Fruit fly (Drosophila melanogaster) whole organism, prepupa: ENCODE data around the gene CG14131.

Source experiments
- Blimp-1 ChIP-seq: fragments of 200-800 bp; sonication (Bioruptor generic); optimal IDR thresholded peaks from 3 replicates; lab custom pipeline; 2017; ENCODE audit warnings: missing biosample characterization, missing genetic modification characterization, mild to moderate bottlenecking, moderate library complexity, missing genetic modification reagents
- CG10631 ChIP-seq: fragments of 200-800 bp; sonication (Bioruptor generic); optimal IDR thresholded peaks from 2 replicates; lab custom pipeline; 2016; ENCODE audit warnings: missing biosample characterization, missing genetic modification characterization
- CG11294 ChIP-seq: fragments of 200-800 bp; sonication (Bioruptor generic); IDR thresholded peaks from 2 replicates; pipeline ENCODE4 v1.3.6; 2022; ENCODE audit warnings: missing biosample characterization, missing genetic modification characterization
- CG11762 ChIP-seq: fragments of 200-800 bp; sonication (Bioruptor generic); optimal IDR thresholded peaks from 3 replicates; lab custom pipeline; 2016; ENCODE audit warnings: missing biosample characterization, missing genetic modification characterization; ENCODE audit not compliant: insufficient read depth
- CG15336 ChIP-seq: fragments of 200-800 bp; sonication (Bioruptor generic); IDR thresholded peaks from 2 replicates; pipeline ENCODE4 v1.3.6; 2022; ENCODE audit warnings: missing biosample characterization, missing genetic modification characterization
- CG1621 ChIP-seq: fragments of 200-800 bp; sonication (Bioruptor generic); optimal IDR thresholded peaks from 3 replicates; lab custom pipeline; 2018; ENCODE audit warnings: missing biosample characterization, mild to moderate bottlenecking, missing genetic modification characterization
- CG16779 ChIP-seq: fragments of 200-800 bp; sonication (Bioruptor generic); optimal IDR thresholded peaks from 3 replicates; lab custom pipeline; 2017; ENCODE audit warnings: missing biosample characterization, mild to moderate bottlenecking, missing genetic modification characterization
- CG3032 ChIP-seq: fragments of 200-800 bp; optimal IDR thresholded peaks from 2 replicates; lab custom pipeline; 2019; ENCODE audit warnings: missing biosample characterization, mild to moderate bottlenecking, missing genetic modification characterization, moderate library complexity
- CG31627 ChIP-seq: fragments of 200-800 bp; sonication (Bioruptor generic); optimal IDR thresholded peaks from 3 replicates; lab custom pipeline; 2016; ENCODE audit warnings: missing biosample characterization, missing genetic modification characterization
- CG32006 ChIP-seq: fragments of 200-800 bp; sonication (Bioruptor generic); optimal IDR thresholded peaks from 3 replicates; lab custom pipeline; 2017; ENCODE audit warnings: missing biosample characterization, mild to moderate bottlenecking, missing genetic modification characterization
- CG34406 ChIP-seq: fragments of 200-800 bp; sonication (Bioruptor generic); optimal IDR thresholded peaks from 3 replicates; lab custom pipeline; 2016; ENCODE audit warnings: missing biosample characterization, missing genetic modification characterization
- CG6163 ChIP-seq: fragments of 200-800 bp; sonication (Bioruptor generic); IDR thresholded peaks from 3 replicates; pipeline ENCODE4 v1.3.6; 2022; ENCODE audit warnings: missing biosample characterization, missing genetic modification characterization
- CG6276 ChIP-seq: fragments of 200-800 bp; sonication (Bioruptor generic); optimal IDR thresholded peaks from 2 replicates; lab custom pipeline; 2017; ENCODE audit warnings: missing biosample characterization, mild to moderate bottlenecking, missing genetic modification characterization
- CG6808 ChIP-seq: fragments of 200-800 bp; sonication (Bioruptor generic); optimal IDR thresholded peaks from 3 replicates; lab custom pipeline; 2017; ENCODE audit warnings: missing biosample characterization, missing genetic modification characterization, mild to moderate bottlenecking, moderate library complexity, missing genetic modification reagents
- CG7368 ChIP-seq: fragments of 200-800 bp; sonication (Bioruptor generic); optimal IDR thresholded peaks from 3 replicates; lab custom pipeline; 2016; ENCODE audit warnings: missing biosample characterization, missing genetic modification characterization
- CG8319 ChIP-seq: fragments of 200-800 bp; sonication (Bioruptor generic); optimal IDR thresholded peaks from 3 replicates; lab custom pipeline; 2016; ENCODE audit warnings: missing biosample characterization, missing genetic modification characterization
- CG8632 ChIP-seq: fragments of 200-800 bp; sonication (Bioruptor generic); optimal IDR thresholded peaks from 3 replicates; lab custom pipeline; 2016; ENCODE audit warnings: missing biosample characterization, missing genetic modification characterization
- CG9139 ChIP-seq: fragments of 200-800 bp; sonication (Bioruptor generic); optimal IDR thresholded peaks from 3 replicates; lab custom pipeline; 2017; ENCODE audit warnings: missing biosample characterization, mild to moderate bottlenecking, missing genetic modification characterization
- Eip78C ChIP-seq: fragments of 200-800 bp; sonication (Bioruptor generic); peaks from one replicate; lab custom pipeline; 2016; ENCODE audit warnings: missing biosample characterization, missing genetic modification characterization
- Ets21C ChIP-seq: fragments of 200-800 bp; sonication (Bioruptor generic); optimal IDR thresholded peaks from 3 replicates; lab custom pipeline; 2016; ENCODE audit warnings: missing biosample characterization, missing genetic modification characterization
- Ets96B ChIP-seq: fragments of 200-800 bp; optimal IDR thresholded peaks from 2 replicates; lab custom pipeline; 2019; ENCODE audit warnings: missing biosample characterization, mild to moderate bottlenecking, missing genetic modification characterization, moderate library complexity
- Gug ChIP-seq: fragments of 200-800 bp; sonication (Bioruptor generic); IDR thresholded peaks from 2 replicates; pipeline ENCODE4 v1.3.6; 2022; ENCODE audit warnings: missing biosample characterization, missing genetic modification characterization
- Hr38 ChIP-seq: sonication (Bioruptor generic); optimal IDR thresholded peaks from 2 replicates; lab custom pipeline; 2016; ENCODE audit warnings: missing biosample characterization, missing genetic modification characterization
- Hr39 ChIP-seq: fragments of 200-800 bp; sonication (Bioruptor generic); optimal IDR thresholded peaks from 2 replicates; lab custom pipeline; 2016; ENCODE audit warnings: missing biosample characterization, missing genetic modification characterization
- Hr4 ChIP-seq: fragments of 200-800 bp; sonication (Bioruptor generic); optimal IDR thresholded peaks from 3 replicates; lab custom pipeline; 2016; ENCODE audit warnings: missing biosample characterization, missing genetic modification characterization
- OdsH ChIP-seq: fragments of 200-800 bp; sonication (Bioruptor generic); optimal IDR thresholded peaks from 3 replicates; lab custom pipeline; 2016; ENCODE audit warnings: missing biosample characterization, missing genetic modification characterization
- Smox ChIP-seq: fragments of 200-800 bp; sonication (Bioruptor generic); optimal IDR thresholded peaks from 3 replicates; lab custom pipeline; 2016; ENCODE audit warnings: missing biosample characterization, missing genetic modification characterization
- Sox14 ChIP-seq: fragments of 200-800 bp; sonication (Bioruptor generic); optimal IDR thresholded peaks from 3 replicates; lab custom pipeline; 2016; ENCODE audit warnings: missing biosample characterization, missing genetic modification characterization
- Sox15 ChIP-seq: fragments of 200-800 bp; sonication (Bioruptor generic); optimal IDR thresholded peaks from 3 replicates; lab custom pipeline; 2016; ENCODE audit warnings: missing biosample characterization, missing genetic modification characterization
- achi ChIP-seq: fragments of 200-800 bp; sonication (Bioruptor generic); optimal IDR thresholded peaks from 3 replicates; lab custom pipeline; 2016; ENCODE audit warnings: missing biosample characterization, missing genetic modification characterization
- acj6 ChIP-seq: fragments of 200-800 bp; sonication (Bioruptor generic); optimal IDR thresholded peaks from 3 replicates; lab custom pipeline; 2016; ENCODE audit warnings: missing biosample characterization, missing genetic modification characterization
- cyc ChIP-seq: fragments of 200-800 bp; sonication (Bioruptor generic); optimal IDR thresholded peaks from 3 replicates; lab custom pipeline; 2016; ENCODE audit warnings: missing biosample characterization, missing genetic modification characterization
- dsx ChIP-seq: fragments of 200-800 bp; optimal IDR thresholded peaks from 3 replicates; lab custom pipeline; 2019; ENCODE audit warnings: missing biosample characterization, mild to moderate bottlenecking, missing genetic modification characterization, moderate library complexity; ENCODE audit not compliant: poor library complexity, severe bottlenecking
- eg ChIP-seq: fragments of 200-800 bp; sonication (Bioruptor generic); IDR thresholded peaks from 3 replicates; pipeline ENCODE4 v1.3.6; 2022; ENCODE audit warnings: missing biosample characterization, missing genetic modification characterization
- esn ChIP-seq: fragments of 200-800 bp; sonication (Bioruptor generic); optimal IDR thresholded peaks from 2 replicates; lab custom pipeline; 2016; ENCODE audit warnings: missing biosample characterization, mild to moderate bottlenecking, missing genetic modification characterization, moderate library complexity
- fd59A ChIP-seq: fragments of 200-800 bp; sonication (Bioruptor generic); optimal IDR thresholded peaks from 2 replicates; lab custom pipeline; 2017; ENCODE audit warnings: missing biosample characterization, mild to moderate bottlenecking, missing genetic modification characterization, missing genetic modification reagents
- fd85E ChIP-seq: fragments of 200-800 bp; sonication (Bioruptor generic); optimal IDR thresholded peaks from 3 replicates; lab custom pipeline; 2016; ENCODE audit warnings: missing biosample characterization, missing genetic modification characterization
- lz ChIP-seq: fragments of 200-800 bp; sonication (Bioruptor generic); optimal IDR thresholded peaks from 3 replicates; lab custom pipeline; 2016; ENCODE audit warnings: missing biosample characterization, missing genetic modification characterization
- pdm3 ChIP-seq: fragments of 200-800 bp; sonication (Bioruptor generic); optimal IDR thresholded peaks from 3 replicates; lab custom pipeline; 2016; ENCODE audit warnings: missing biosample characterization, missing genetic modification characterization
- spab ChIP-seq: fragments of 200-800 bp; sonication (Bioruptor generic); optimal IDR thresholded peaks from 2 replicates; lab custom pipeline; 2017; ENCODE audit warnings: missing biosample characterization, mild to moderate bottlenecking, missing genetic modification characterization, missing genetic modification reagents
- svp ChIP-seq: fragments of 200-800 bp; sonication (Bioruptor generic); peaks from one replicate; lab custom pipeline; 2016; ENCODE audit warnings: missing biosample characterization, missing genetic modification characterization
- vri ChIP-seq: fragments of 200-800 bp; sonication (Bioruptor generic); optimal IDR thresholded peaks from 3 replicates; lab custom pipeline; 2016; ENCODE audit warnings: missing biosample characterization, mild to moderate bottlenecking, missing genetic modification characterization

The CG14131 gene

dm6 chr3L:11819639-11820456 lies 43.0 kb downstream of the CG14131 start (continued):
- peak; percentile 30 for TF ChIP-seq fd85E (GFP tag; lab: Kevin White, UChicago)
- peak; percentile 14 for TF ChIP-seq CG34406 (GFP tag; lab: Kevin White, UChicago)
- peak; percentile 50 for TF ChIP-seq CG15336 (GFP tag; lab: Robert Waterston, UW)
- no peak for TF ChIP-seq Sox15 (GFP tag; lab: Kevin White, UChicago)
- TF ChIP-seq CG1621 (tag; lab: Kevin White, UChicago) = no peak
- TF ChIP-seq CG8319 = no peak
- peak; percentile 4 for TF ChIP-seq CG11762 (GFP tag; lab: Kevin White, UChicago)
- TF ChIP-seq Sox14 = peak; percentile 44
- no peak for TF ChIP-seq cyc
- peak; percentile 61; the same call in 2 of the 3 replicates for TF ChIP-seq eg (GFP tag; lab: Robert Waterston, UW)
- TF ChIP-seq CG7368 (GFP tag; lab: Kevin White, UChicago) = no peak
- TF ChIP-seq spab (GFP tag; lab: Kevin White, UChicago) = no peak
- TF ChIP-seq pdm3 (GFP tag; lab: Kevin White, UChicago) = peak; percentile 43
- peak; percentile 57 for TF ChIP-seq esn
- TF ChIP-seq CG10631 (GFP tag; lab: Kevin White, UChicago) = no peak
- TF ChIP-seq CG6163 (GFP tag; lab: Robert Waterston, UW) = peak; percentile 70; the same call in 2 of the 3 replicates
- no peak for TF ChIP-seq Ets21C (GFP tag; lab: Kevin White, UChicago)
- TF ChIP-seq CG11294 (GFP tag; lab: Robert Waterston, UW) = peak; percentile 27; the same call in 1 of the 2 replicates
- TF ChIP-seq dsx (GFP tag; lab: Kevin White, UChicago) = no peak
- peak; percentile 5 for TF ChIP-seq Ets96B
- peak; percentile 38 for TF ChIP-seq Hr39
- TF ChIP-seq CG16779 (tag; lab: Kevin White, UChicago) = no peak
- TF ChIP-seq acj6 (GFP tag; lab: Kevin White, UChicago) = peak; percentile 24
- TF ChIP-seq achi (GFP tag; lab: Kevin White, UChicago) = peak; percentile 38
- TF ChIP-seq svp (GFP tag; lab: Kevin White, UChicago) = no peak
- peak; percentile 64 for TF ChIP-seq Eip78C (GFP tag; lab: Kevin White, UChicago)
- TF ChIP-seq Hr4 (GFP tag; lab: Kevin White, UChicago) = peak; percentile 43
- TF ChIP-seq CG3032 (tag; lab: Kevin White, UChicago) = no peak
- TF ChIP-seq Hr38 = no peak

- TF ChIP-seq Eip78C (GFP tag; lab: Kevin White, UChicago) = peak; percentile 45
- TF ChIP-seq Blimp-1 = peak; percentile 62
- TF ChIP-seq cyc = peak; percentile 13
- TF ChIP-seq Sox15 (GFP tag; lab: Kevin White, UChicago) = no peak
- no peak for TF ChIP-seq CG11294 (GFP tag; lab: Robert Waterston, UW)
- TF ChIP-seq CG9139 = no peak
- peak; percentile 46 for TF ChIP-seq CG6276 (GFP tag; lab: Kevin White, UChicago)
- peak; percentile 19 for TF ChIP-seq CG31627
- no peak for TF ChIP-seq Ets96B
- TF ChIP-seq Sox14 = peak; percentile 31
- TF ChIP-seq Hr39 = no peak
Measured at dm6 chr3L:11821723-11822445, 45.0 kb downstream of the CG14131 start, which contains the start of the genes CG11597 and CG5946. Gene CG11597 (minus strand): TSS chr3L:11822275. Gene CG5946 (minus strand): TSS chr3L:11822275.

- TF ChIP-seq vri (GFP tag; lab: Kevin White, UChicago) = no peak
- peak; percentile 24 for TF ChIP-seq CG11762 (GFP tag; lab: Kevin White, UChicago)
- peak; percentile 60 for TF ChIP-seq lz (GFP tag; lab: Kevin White, UChicago)
- no peak for TF ChIP-seq CG6276 (GFP tag; lab: Kevin White, UChicago)
- no peak for TF ChIP-seq fd59A
- no peak for TF ChIP-seq Hr38
- peak; percentile 40 for TF ChIP-seq OdsH (GFP tag; lab: Kevin White, UChicago)
- TF ChIP-seq CG8632 (GFP tag; lab: Kevin White, UChicago) = peak; percentile 34
- no peak for TF ChIP-seq svp (GFP tag; lab: Kevin White, UChicago)
- no peak for TF ChIP-seq CG32006
- 0 out of 2 replicates have a peak, but pooled peaks have one; percentile 52 for TF ChIP-seq Gug (GFP tag; lab: Robert Waterston, UW)
- peak; percentile 35 for TF ChIP-seq CG34406 (GFP tag; lab: Kevin White, UChicago)
- TF ChIP-seq Ets96B = no peak
- no peak for TF ChIP-seq Hr4 (GFP tag; lab: Kevin White, UChicago)
- peak; percentile 5 for TF ChIP-seq Smox
- TF ChIP-seq CG8319 = peak; percentile 24
- TF ChIP-seq CG31627 = peak; percentile 45
- peak; percentile 34 for TF ChIP-seq cyc
- peak; percentile 47 for TF ChIP-seq CG6808 (GFP tag; lab: Kevin White, UChicago)
Measured at dm6 chr3L:11822446-11823334, 45.8 kb downstream of the CG14131 start, which contains the start of gene RpL10Ab. Gene RpL10Ab (plus strand): TSS chr3L:11822851.
